Worm (Caenorhabditis elegans): ENCODE results near the gene ser-2.

ser-2 gene

ce11 chrX:15309138-15309537, 6.4 kb upstream of the ser-2 start, which contains the start of gene nhr-91:
TSS of gene nhr-91 (plus strand) at chrX:15309369.
- TF ChIP-seq nhr-21 (tag; optimal IDR thresholded peaks at IDR 0.05) (no peak), elt-1 (tag; optimal IDR thresholded peaks at IDR 0.05) (no peak), lin-11 (tag; optimal IDR thresholded peaks at IDR 0.05) (no peak), unc-55 (GFP tag; optimal IDR thresholded peaks at IDR 0.05) (no peak), nhr-6 (tag; optimal IDR thresholded peaks at IDR 0.05) (no peak), mab-5 (tag; optimal IDR thresholded peaks at IDR 0.05) (no peak), fos-1 (tag; optimal IDR thresholded peaks at IDR 0.05) (no peak), C34F6.9 (tag; optimal IDR thresholded peaks at IDR 0.05) (no peak), Y55F3AM.14 (GFP tag; optimal IDR thresholded peaks at IDR 0.05) (no peak), nhr-25 (tag; optimal IDR thresholded peaks at IDR 0.05) (no peak), egl-27 (tag; optimal IDR thresholded peaks at IDR 0.05) (no peak), ztf-4 (tag; optimal IDR thresholded peaks at IDR 0.05) (no peak), zag-1 (tag; optimal IDR thresholded peaks at IDR 0.05) (no peak), crh-2 (tag; optimal IDR thresholded peaks at IDR 0.05) (no peak), blmp-1 (tag; optimal IDR thresholded peaks at IDR 0.05; ENCODE audit: insufficient read depth) (no peak), unc-62 (GFP tag; optimal IDR thresholded peaks at IDR 0.05) (no peak), lin-13 (GFP tag; optimal IDR thresholded peaks at IDR 0.05) (no peak)

- TF ChIP-seq lin-39 (tag; optimal IDR thresholded peaks at IDR 0.05) (no peak), R02D3.7 (tag; optimal IDR thresholded peaks at IDR 0.05) (no peak), sma-9 (GFP tag; optimal IDR thresholded peaks at IDR 0.05) (no peak), sma-9 (tag; optimal IDR thresholded peaks at IDR 0.05) (no peak), nhr-10 (tag; optimal IDR thresholded peaks at IDR 0.05) (no peak), unc-39 (tag; optimal IDR thresholded peaks at IDR 0.05) (no peak), fos-1 (tag; optimal IDR thresholded peaks at IDR 0.05) (no peak), C34F6.9 (tag; optimal IDR thresholded peaks at IDR 0.05) (no peak), gmeb-1 (tag; optimal IDR thresholded peaks at IDR 0.05) (no peak), ama-1 (optimal IDR thresholded peaks at IDR 0.05) (no peak), nhr-237 (tag; optimal IDR thresholded peaks at IDR 0.05) (no peak)
Observed at ce11 chrX:15308685-15309084, 5.9 kb upstream of the ser-2 start.

- peak; percentile 51 for TF ChIP-seq blmp-1 (tag; optimal IDR thresholded peaks at IDR 0.05; ENCODE audit: insufficient read depth)
- no peak for TF ChIP-seq nhr-23 (tag; optimal IDR thresholded peaks at IDR 0.05)
- no peak for TF ChIP-seq sma-9 (GFP tag; optimal IDR thresholded peaks at IDR 0.05)
- TF ChIP-seq sma-9 (tag; optimal IDR thresholded peaks at IDR 0.05), result no peak
- TF ChIP-seq lin-13 (GFP tag; optimal IDR thresholded peaks at IDR 0.05), result no peak
Observed at ce11 chrX:15307677-15308076, 4.9 kb upstream of the ser-2 start.

- TF ChIP-seq nhr-77 (tag; optimal IDR thresholded peaks at IDR 0.05), result no peak
- TF ChIP-seq sma-3 (GFP tag; optimal IDR thresholded peaks at IDR 0.05), result no peak
- no peak for TF ChIP-seq C34F6.9 (tag; optimal IDR thresholded peaks at IDR 0.05)
- no peak for TF ChIP-seq elt-3 (tag; optimal IDR thresholded peaks at IDR 0.05)
- no peak for TF ChIP-seq nhr-25 (tag; optimal IDR thresholded peaks at IDR 0.05)
- TF ChIP-seq mbf-1 (tag; optimal IDR thresholded peaks at IDR 0.05), result no peak
- TF ChIP-seq ceh-82 (tag; optimal IDR thresholded peaks at IDR 0.05), result no peak
- no peak for TF ChIP-seq ZK546.5 (tag; optimal IDR thresholded peaks at IDR 0.05)
- no peak for TF ChIP-seq nhr-129 (tag; optimal IDR thresholded peaks at IDR 0.05)
- TF ChIP-seq mdl-1 (tag; optimal IDR thresholded peaks at IDR 0.05), result no peak
- TF ChIP-seq nhr-6 (tag; optimal IDR thresholded peaks at IDR 0.05), result no peak
Observed at ce11 chrX:15300002-15300401, 2.8 kb downstream of the ser-2 start.

- TF ChIP-seq peb-1 (tag; optimal IDR thresholded peaks at IDR 0.05) (no peak), nhr-21 (tag; optimal IDR thresholded peaks at IDR 0.05) (peak; percentile 40), fos-1 (tag; optimal IDR thresholded peaks at IDR 0.05) (peak; percentile 37), crh-2 (tag; optimal IDR thresholded peaks at IDR 0.05) (peak; percentile 18), unc-55 (GFP tag; optimal IDR thresholded peaks at IDR 0.05) (no peak), unc-39 (tag; optimal IDR thresholded peaks at IDR 0.05) (no peak), sma-3 (GFP tag; optimal IDR thresholded peaks at IDR 0.05) (peak; percentile 50), F13H6.1 (tag; optimal IDR thresholded peaks at IDR 0.05) (peak; percentile 23), lsy-2 (tag; optimal IDR thresholded peaks at IDR 0.05) (peak in 1 of 2 experiments; percentile 16), lin-13 (GFP tag; optimal IDR thresholded peaks at IDR 0.05) (peak; percentile 26), snpc-4 (tag; optimal IDR thresholded peaks at IDR 0.05) (no peak), sem-4 (tag; optimal IDR thresholded peaks at IDR 0.05) (no peak), nhr-237 (tag; optimal IDR thresholded peaks at IDR 0.05) (no peak), nhr-129 (tag; optimal IDR thresholded peaks at IDR 0.05) (peak; percentile 10), sma-9 (GFP tag; optimal IDR thresholded peaks at IDR 0.05) (peak; percentile 46), sma-9 (tag; optimal IDR thresholded peaks at IDR 0.05) (no peak), Y55F3AM.14 (GFP tag; optimal IDR thresholded peaks at IDR 0.05) (peak; percentile 50), alr-1 (tag; optimal IDR thresholded peaks at IDR 0.05) (no peak), elt-1 (tag; optimal IDR thresholded peaks at IDR 0.05) (no peak), mdl-1 (tag; optimal IDR thresholded peaks at IDR 0.05) (no peak), unc-62 (GFP tag; optimal IDR thresholded peaks at IDR 0.05) (no peak), ama-1 (optimal IDR thresholded peaks at IDR 0.05) (no peak)
Observed at ce11 chrX:15297396-15297827, 5.4 kb downstream of the ser-2 start.

All from whole organism, L2 larva.